Fruit fly (Drosophila melanogaster): ENCODE measurements around the gene CG1792.

dm6 chr3R:31617801-31618200, 1.7 kb downstream of the CG1792 start, which contains the start of gene pasha:
- TF ChIP-seq CG8478 (optimal IDR thresholded peaks at IDR 0.05) (no peak), CTCF (optimal IDR thresholded peaks at IDR 0.05) (no peak)
